Worm (Caenorhabditis elegans) whole organism, L4 larva: ENCODE results near the gene ZK507.1.

Source experiments
- Y105C5A.15 ChIP-seq: fragments of 200-800 bp; sonication (Bioruptor generic); IDR thresholded peaks from 2 replicates; pipeline ENCODE4 v1.3.6; 2022; ENCODE audit warnings: missing genetic modification characterization, missing compliant biosample characterization
- ceh-28 ChIP-seq: fragments of 150-350 bp; optimal IDR thresholded peaks from 2 replicates; lab custom pipeline; 2014; ENCODE audit warnings: missing biosample characterization, missing genetic modification reagents, missing genetic modification characterization
- dmd-6 ChIP-seq: fragments of 200-800 bp; sonication (Bioruptor generic); IDR thresholded peaks from 2 replicates; pipeline ENCODE4 v1.3.6; 2022; ENCODE audit warnings: missing genetic modification reagents, missing genetic modification characterization, missing compliant biosample characterization
- duxl-1 ChIP-seq: sonication (generic microtip); optimal IDR thresholded peaks from 2 replicates; lab custom pipeline; 2016; ENCODE audit warnings: mild to moderate bottlenecking, missing genetic modification characterization, moderate library complexity, missing compliant biosample characterization; ENCODE audit not compliant: poor library complexity
- dve-1 ChIP-seq: sonication (generic microtip); optimal IDR thresholded peaks from 2 replicates; lab custom pipeline; 2017; ENCODE audit warnings: antibody characterized with exemption, mild to moderate bottlenecking, missing genetic modification characterization, missing compliant biosample characterization; ENCODE audit not compliant: insufficient read depth
- mdl-1 ChIP-seq, 2 experiments: fragments of 150-350 bp in 1 of 2; sonication (generic microtip) in 1 of 2; optimal IDR thresholded peaks; 2 replicates each; lab custom pipeline; 2014 to 2017; ENCODE audit warnings: missing biosample characterization in 2 of 2, missing genetic modification characterization in 2 of 2
- nhr-28 ChIP-seq: fragments of 150-350 bp; optimal IDR thresholded peaks from 2 replicates; lab custom pipeline; 2014; ENCODE audit warnings: missing biosample characterization, missing genetic modification characterization
- pha-4 ChIP-seq, 2 experiments: fragments of 150-350 bp in 1 of 2; fragments of 200-800 bp in 1 of 2; sonication (Bioruptor generic) in 1 of 2; IDR thresholded peaks in 1 of 2; optimal IDR thresholded peaks in 1 of 2; 2 replicates each; pipeline versions ENCODE4 v1.3.6 to Lab custom; 2014 to 2022; ENCODE audit warnings: missing genetic modification characterization in 2 of 2, missing genetic modification reagents in 2 of 2, missing biosample characterization in 1 of 2, missing compliant biosample characterization in 1 of 2
- unc-62 ChIP-seq, 3 experiments: fragments of 150-350 bp in 1 of 3; sonication (generic microtip); optimal IDR thresholded peaks in 2 of 3; peaks in 1 of 3; 1 replicate in 1 of 3; 2 replicates in 2 of 3; lab custom pipeline; 2014 to 2017; ENCODE audit warnings: missing biosample characterization in 3 of 3, missing genetic modification characterization in 3 of 3, missing genetic modification reagents in 3 of 3, missing genotype in 1 of 3

DNA sequence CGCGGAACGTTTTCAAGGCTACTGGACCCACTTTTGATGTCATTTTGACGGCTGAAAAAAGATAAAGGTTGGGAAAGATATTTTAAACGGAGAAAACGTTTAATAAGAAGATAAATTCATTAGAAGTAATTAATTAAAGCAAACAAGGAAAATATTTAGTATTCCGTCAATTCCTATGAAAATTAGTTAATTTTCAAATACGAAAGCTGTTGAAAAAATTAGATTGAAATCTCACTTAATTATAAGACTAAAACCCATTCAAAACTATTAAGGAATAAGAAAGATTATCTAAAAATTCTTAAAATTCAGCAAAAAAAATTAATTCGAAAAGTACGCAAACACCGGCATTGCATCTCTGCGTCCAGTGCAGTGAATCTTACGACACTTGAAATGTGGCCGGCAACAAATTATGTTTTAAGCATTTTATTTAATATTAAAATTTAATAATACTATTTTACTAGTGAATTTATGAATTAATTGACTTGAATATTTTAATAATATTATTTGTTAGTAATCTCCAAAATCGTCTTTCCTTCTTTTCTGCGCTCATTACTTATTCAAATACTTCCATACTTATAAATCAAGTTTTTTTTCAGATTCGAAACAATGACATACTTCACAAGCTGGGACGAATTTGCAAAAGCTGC lies 43.8 kb upstream of the ZK507.1 start, which contains the start of the genes ZK512.2 and ZK512.4:
- TF ChIP-seq unc-62 (GFP tag; optimal IDR thresholded peaks at IDR 0.05 in 1 of 2; lab: Kevin White, UChicago): no peak
- TF ChIP-seq unc-62 (tag; optimal IDR thresholded peaks at IDR 0.05; lab: Kevin White, UChicago): no peak
- TF ChIP-seq mdl-1 (tag; optimal IDR thresholded peaks at IDR 0.05; lab: Kevin White, UChicago): no peak
- TF ChIP-seq nhr-28 (tag; lab: Kevin White, UChicago): no peak
- TF ChIP-seq ceh-28 (tag; lab: Kevin White, UChicago): no peak
- no peak for TF ChIP-seq Y105C5A.15 (GFP tag; lab: Robert Waterston, UW)
- TF ChIP-seq dmd-6 (GFP tag; lab: Robert Waterston, UW): no peak
- TF ChIP-seq pha-4 (GFP tag; IDR thresholded peaks at IDR 0.05; lab: Robert Waterston, UW): no peak
- no peak for TF ChIP-seq pha-4 (tag; optimal IDR thresholded peaks at IDR 0.05; lab: Kevin White, UChicago)
- no peak for TF ChIP-seq dve-1 (tag; lab: Kevin White, UChicago)
- TF ChIP-seq duxl-1 (tag; lab: Kevin White, UChicago): no peak
